Fruit fly (Drosophila melanogaster) whole organism, prepupa: ENCODE results near the gene mRpS23.
A peak's percentile ranks its signal among the peaks of the same experiment; 100 is the strongest.

Experiments
- CG11294 ChIP-seq: fragments of 200-800 bp; sonication (Bioruptor generic); IDR thresholded peaks from 2 replicates; pipeline ENCODE4 v1.3.6; 2022; ENCODE audit warnings: missing biosample characterization, missing genetic modification characterization
- CG11762 ChIP-seq: fragments of 200-800 bp; sonication (Bioruptor generic); optimal IDR thresholded peaks from 3 replicates; lab custom pipeline; 2016; ENCODE audit warnings: missing biosample characterization, missing genetic modification characterization; ENCODE audit not compliant: insufficient read depth
- CG15336 ChIP-seq: fragments of 200-800 bp; sonication (Bioruptor generic); IDR thresholded peaks from 2 replicates; pipeline ENCODE4 v1.3.6; 2022; ENCODE audit warnings: missing biosample characterization, missing genetic modification characterization
- CG16779 ChIP-seq: fragments of 200-800 bp; sonication (Bioruptor generic); optimal IDR thresholded peaks from 3 replicates; lab custom pipeline; 2017; ENCODE audit warnings: missing biosample characterization, mild to moderate bottlenecking, missing genetic modification characterization
- CG3032 ChIP-seq: fragments of 200-800 bp; optimal IDR thresholded peaks from 2 replicates; lab custom pipeline; 2019; ENCODE audit warnings: missing biosample characterization, mild to moderate bottlenecking, missing genetic modification characterization, moderate library complexity
- CG3919 ChIP-seq: fragments of 200-800 bp; sonication (Bioruptor generic); optimal IDR thresholded peaks from 3 replicates; lab custom pipeline; 2016; ENCODE audit warnings: missing biosample characterization, missing genetic modification characterization
- CG6163 ChIP-seq: fragments of 200-800 bp; sonication (Bioruptor generic); IDR thresholded peaks from 3 replicates; pipeline ENCODE4 v1.3.6; 2022; ENCODE audit warnings: missing biosample characterization, missing genetic modification characterization
- CG6276 ChIP-seq: fragments of 200-800 bp; sonication (Bioruptor generic); optimal IDR thresholded peaks from 2 replicates; lab custom pipeline; 2017; ENCODE audit warnings: missing biosample characterization, mild to moderate bottlenecking, missing genetic modification characterization
- CG6792 ChIP-seq: fragments of 200-800 bp; sonication (Bioruptor generic); optimal IDR thresholded peaks from 3 replicates; lab custom pipeline; 2016; ENCODE audit warnings: missing biosample characterization, missing genetic modification characterization
- CG6808 ChIP-seq: fragments of 200-800 bp; sonication (Bioruptor generic); optimal IDR thresholded peaks from 3 replicates; lab custom pipeline; 2017; ENCODE audit warnings: missing biosample characterization, missing genetic modification characterization, mild to moderate bottlenecking, moderate library complexity, missing genetic modification reagents
- CG6854 ChIP-seq: fragments of 200-800 bp; sonication (Bioruptor generic); optimal IDR thresholded peaks from 2 replicates; lab custom pipeline; 2017; ENCODE audit warnings: missing biosample characterization, mild to moderate bottlenecking, missing genetic modification characterization
- CG7368 ChIP-seq: fragments of 200-800 bp; sonication (Bioruptor generic); optimal IDR thresholded peaks from 3 replicates; lab custom pipeline; 2016; ENCODE audit warnings: missing biosample characterization, missing genetic modification characterization
- CG8632 ChIP-seq: fragments of 200-800 bp; sonication (Bioruptor generic); optimal IDR thresholded peaks from 3 replicates; lab custom pipeline; 2016; ENCODE audit warnings: missing biosample characterization, missing genetic modification characterization
- CG9139 ChIP-seq: fragments of 200-800 bp; sonication (Bioruptor generic); optimal IDR thresholded peaks from 3 replicates; lab custom pipeline; 2017; ENCODE audit warnings: missing biosample characterization, mild to moderate bottlenecking, missing genetic modification characterization
- Eip78C ChIP-seq: fragments of 200-800 bp; sonication (Bioruptor generic); peaks from one replicate; lab custom pipeline; 2016; ENCODE audit warnings: missing biosample characterization, missing genetic modification characterization
- Gug ChIP-seq: fragments of 200-800 bp; sonication (Bioruptor generic); IDR thresholded peaks from 2 replicates; pipeline ENCODE4 v1.3.6; 2022; ENCODE audit warnings: missing biosample characterization, missing genetic modification characterization
- Hr38 ChIP-seq: sonication (Bioruptor generic); optimal IDR thresholded peaks from 2 replicates; lab custom pipeline; 2016; ENCODE audit warnings: missing biosample characterization, missing genetic modification characterization
- Hr39 ChIP-seq: fragments of 200-800 bp; sonication (Bioruptor generic); optimal IDR thresholded peaks from 2 replicates; lab custom pipeline; 2016; ENCODE audit warnings: missing biosample characterization, missing genetic modification characterization
- Hr4 ChIP-seq: fragments of 200-800 bp; sonication (Bioruptor generic); optimal IDR thresholded peaks from 3 replicates; lab custom pipeline; 2016; ENCODE audit warnings: missing biosample characterization, missing genetic modification characterization
- OdsH ChIP-seq: fragments of 200-800 bp; sonication (Bioruptor generic); optimal IDR thresholded peaks from 3 replicates; lab custom pipeline; 2016; ENCODE audit warnings: missing biosample characterization, missing genetic modification characterization
- Sox102F ChIP-seq: fragments of 200-800 bp; sonication (Bioruptor generic); optimal IDR thresholded peaks from 2 replicates; lab custom pipeline; 2016; ENCODE audit warnings: missing biosample characterization, mild to moderate bottlenecking, missing genetic modification characterization
- Sox14 ChIP-seq: fragments of 200-800 bp; sonication (Bioruptor generic); optimal IDR thresholded peaks from 3 replicates; lab custom pipeline; 2016; ENCODE audit warnings: missing biosample characterization, missing genetic modification characterization
- Sox15 ChIP-seq: fragments of 200-800 bp; sonication (Bioruptor generic); optimal IDR thresholded peaks from 3 replicates; lab custom pipeline; 2016; ENCODE audit warnings: missing biosample characterization, missing genetic modification characterization
- acj6 ChIP-seq: fragments of 200-800 bp; sonication (Bioruptor generic); optimal IDR thresholded peaks from 3 replicates; lab custom pipeline; 2016; ENCODE audit warnings: missing biosample characterization, missing genetic modification characterization
- cyc ChIP-seq: fragments of 200-800 bp; sonication (Bioruptor generic); optimal IDR thresholded peaks from 3 replicates; lab custom pipeline; 2016; ENCODE audit warnings: missing biosample characterization, missing genetic modification characterization
- dsx ChIP-seq: fragments of 200-800 bp; optimal IDR thresholded peaks from 3 replicates; lab custom pipeline; 2019; ENCODE audit warnings: missing biosample characterization, mild to moderate bottlenecking, missing genetic modification characterization, moderate library complexity; ENCODE audit not compliant: poor library complexity, severe bottlenecking
- eg ChIP-seq: fragments of 200-800 bp; sonication (Bioruptor generic); IDR thresholded peaks from 3 replicates; pipeline ENCODE4 v1.3.6; 2022; ENCODE audit warnings: missing biosample characterization, missing genetic modification characterization
- esn ChIP-seq: fragments of 200-800 bp; sonication (Bioruptor generic); optimal IDR thresholded peaks from 2 replicates; lab custom pipeline; 2016; ENCODE audit warnings: missing biosample characterization, mild to moderate bottlenecking, missing genetic modification characterization, moderate library complexity
- fd59A ChIP-seq: fragments of 200-800 bp; sonication (Bioruptor generic); optimal IDR thresholded peaks from 2 replicates; lab custom pipeline; 2017; ENCODE audit warnings: missing biosample characterization, mild to moderate bottlenecking, missing genetic modification characterization, missing genetic modification reagents
- fd85E ChIP-seq: fragments of 200-800 bp; sonication (Bioruptor generic); optimal IDR thresholded peaks from 3 replicates; lab custom pipeline; 2016; ENCODE audit warnings: missing biosample characterization, missing genetic modification characterization
- fkh ChIP-seq: fragments of 200-800 bp; sonication (Bioruptor generic); optimal IDR thresholded peaks from 3 replicates; lab custom pipeline; 2017; ENCODE audit warnings: missing biosample characterization, mild to moderate bottlenecking, missing genetic modification characterization, moderate library complexity
- net ChIP-seq: fragments of 200-800 bp; sonication (Bioruptor generic); optimal IDR thresholded peaks from 3 replicates; lab custom pipeline; 2016; ENCODE audit warnings: missing biosample characterization, missing genetic modification characterization
- pdm3 ChIP-seq: fragments of 200-800 bp; sonication (Bioruptor generic); optimal IDR thresholded peaks from 3 replicates; lab custom pipeline; 2016; ENCODE audit warnings: missing biosample characterization, missing genetic modification characterization
- salr ChIP-seq, 2 experiments: fragments of 200-800 bp; sonication (Bioruptor generic); optimal IDR thresholded peaks; 3 replicates each; lab custom pipeline; 2016 to 2018; ENCODE audit warnings: missing biosample characterization in 2 of 2, missing genetic modification characterization in 2 of 2, mild to moderate bottlenecking in 1 of 2
- spab ChIP-seq: fragments of 200-800 bp; sonication (Bioruptor generic); optimal IDR thresholded peaks from 2 replicates; lab custom pipeline; 2017; ENCODE audit warnings: missing biosample characterization, mild to moderate bottlenecking, missing genetic modification characterization, missing genetic modification reagents
- ss ChIP-seq, 2 experiments: fragments of 200-800 bp; sonication (Bioruptor generic); optimal IDR thresholded peaks; 2 replicates in 1 of 2; 3 replicates in 1 of 2; lab custom pipeline; 2017 to 2018; ENCODE audit warnings: mild to moderate bottlenecking in 2 of 2, missing biosample characterization in 2 of 2, missing genetic modification characterization in 2 of 2, moderate library complexity in 1 of 2
- svp ChIP-seq: fragments of 200-800 bp; sonication (Bioruptor generic); peaks from one replicate; lab custom pipeline; 2016; ENCODE audit warnings: missing biosample characterization, missing genetic modification characterization
- vri ChIP-seq: fragments of 200-800 bp; sonication (Bioruptor generic); optimal IDR thresholded peaks from 3 replicates; lab custom pipeline; 2016; ENCODE audit warnings: missing biosample characterization, mild to moderate bottlenecking, missing genetic modification characterization

mRpS23 gene

DNA sequence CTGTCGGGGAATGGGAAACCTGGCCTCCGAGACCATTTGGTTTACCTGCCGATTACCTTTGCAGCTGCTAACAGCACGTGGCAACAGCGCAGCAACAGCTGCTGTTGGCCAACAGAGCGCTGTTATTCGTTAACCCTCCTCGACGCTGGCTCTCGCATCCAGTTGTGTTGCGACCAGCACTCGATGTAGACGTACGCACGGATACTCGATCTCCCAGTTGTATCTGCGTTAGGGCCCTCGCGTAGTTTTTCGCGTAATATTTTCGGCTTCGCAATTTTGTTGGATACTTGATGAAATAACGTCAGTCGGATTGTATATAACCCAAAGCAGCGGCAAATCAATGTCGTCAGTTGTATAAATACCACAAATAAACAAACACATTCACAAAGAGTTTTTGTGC is 43.9 kb upstream of the mRpS23 start:
- TF ChIP-seq CG6276 (GFP tag; lab: Kevin White, UChicago): peak; percentile 6
- TF ChIP-seq svp (GFP tag; lab: Kevin White, UChicago): peak; percentile 44
- no peak for TF ChIP-seq Hr38 (GFP tag; lab: Kevin White, UChicago)
- peak; percentile 39 for TF ChIP-seq dsx
- TF ChIP-seq vri (GFP tag; lab: Kevin White, UChicago): peak; percentile 71
- peak; percentile 3 for TF ChIP-seq Sox102F
- no peak for TF ChIP-seq Sox15 (GFP tag; lab: Kevin White, UChicago)
- peak; percentile 43 for TF ChIP-seq CG6854 (GFP tag; lab: Kevin White, UChicago)
- no peak for TF ChIP-seq CG11762 (GFP tag; lab: Kevin White, UChicago)
- TF ChIP-seq CG7368 (GFP tag; lab: Kevin White, UChicago): peak; percentile 18
- peak; percentile 7 for TF ChIP-seq net
- peak; percentile 64; the same call in 2 of the 3 replicates for TF ChIP-seq eg (GFP tag; lab: Robert Waterston, UW)
- no peak for TF ChIP-seq CG6808 (GFP tag; lab: Kevin White, UChicago)
- TF ChIP-seq CG8632 (GFP tag; lab: Kevin White, UChicago): no peak
- peak; percentile 41; the same call in 2 of the 3 replicates for TF ChIP-seq CG6163
- TF ChIP-seq acj6 (GFP tag; lab: Kevin White, UChicago): no peak
- no peak for TF ChIP-seq CG15336 (GFP tag; lab: Robert Waterston, UW)
- TF ChIP-seq cyc (GFP tag; lab: Kevin White, UChicago): no peak
- peak; percentile 12 for TF ChIP-seq esn (GFP tag; lab: Kevin White, UChicago)
- TF ChIP-seq fkh: peak; percentile 48
- no peak for TF ChIP-seq pdm3 (GFP tag; lab: Kevin White, UChicago)
- TF ChIP-seq Gug (GFP tag; lab: Robert Waterston, UW): peak; percentile 26; the same call in 1 of the 2 replicates
- peak; percentile 35 for TF ChIP-seq CG3919 (GFP tag; lab: Kevin White, UChicago)
- TF ChIP-seq fd85E (GFP tag; lab: Kevin White, UChicago): no peak
- TF ChIP-seq CG9139 (GFP tag; lab: Kevin White, UChicago): peak; percentile 17
- peak; percentile 12 to 25 for TF ChIP-seq ss (GFP tag; optimal IDR thresholded peaks at IDR 0.05; lab: Kevin White, UChicago)
- TF ChIP-seq CG3032 (tag; lab: Kevin White, UChicago): no peak
- TF ChIP-seq CG16779 (tag; lab: Kevin White, UChicago): peak; percentile 30

- no peak for TF ChIP-seq CG11294 (GFP tag; lab: Robert Waterston, UW)
- no peak for TF ChIP-seq Sox14 (GFP tag; lab: Kevin White, UChicago)
- no peak for TF ChIP-seq spab
- no peak for TF ChIP-seq Hr38 (GFP tag; lab: Kevin White, UChicago)
- no peak for TF ChIP-seq CG6792 (GFP tag; lab: Kevin White, UChicago)
- no peak for TF ChIP-seq CG3919 (GFP tag; lab: Kevin White, UChicago)
- TF ChIP-seq salr (GFP tag; optimal IDR thresholded peaks at IDR 0.05; lab: Kevin White, UChicago): no peak
- TF ChIP-seq Hr4 (GFP tag; lab: Kevin White, UChicago): no peak
- peak; percentile 81 for TF ChIP-seq Eip78C
- TF ChIP-seq fd59A (GFP tag; lab: Kevin White, UChicago): no peak
- TF ChIP-seq vri (GFP tag; lab: Kevin White, UChicago): peak; percentile 3
- TF ChIP-seq net: no peak
- TF ChIP-seq OdsH (GFP tag; lab: Kevin White, UChicago): no peak
Measured at dm6 chr2L:13877934-13878580, 43.2 kb upstream of the mRpS23 start.

dm6 chr2L:13876698-13877097 is 41.8 kb upstream of the mRpS23 start:
- TF ChIP-seq Eip78C (peak; percentile 46), OdsH (GFP tag; lab: Kevin White, UChicago) (peak; percentile 3), vri (GFP tag; lab: Kevin White, UChicago) (no peak), Hr39 (GFP tag; lab: Kevin White, UChicago) (no peak), esn (GFP tag; lab: Kevin White, UChicago) (peak; percentile 4), CG11762 (GFP tag; lab: Kevin White, UChicago) (no peak)
- TF ChIP-seq, all 60 proteins: peak for 3
